Worm (Caenorhabditis elegans) whole organism, L3 larva: ENCODE results near the gene Y47D3B.4.

Experiments
- hmg-11 ChIP-seq: sonication (generic microtip); optimal IDR thresholded peaks from 2 replicates; lab custom pipeline; 2016; ENCODE audit warnings: missing genetic modification characterization, missing compliant biosample characterization
- nhr-11 ChIP-seq: fragments of 150-350 bp; optimal IDR thresholded peaks from 2 replicates; lab custom pipeline; 2014; ENCODE audit warnings: missing biosample characterization, missing genetic modification characterization
- nhr-76 ChIP-seq: fragments of 150-350 bp; sonication (generic microtip); optimal IDR thresholded peaks from 5 replicates; lab custom pipeline; 2014; ENCODE audit warnings: missing biosample characterization, missing genetic modification characterization
- tbx-2 ChIP-seq: sonication (generic microtip); optimal IDR thresholded peaks from 2 replicates; lab custom pipeline; 2016; ENCODE audit warnings: mild to moderate bottlenecking, missing genetic modification characterization, missing compliant biosample characterization
- unc-39 ChIP-seq: sonication (generic microtip); optimal IDR thresholded peaks from 4 replicates; lab custom pipeline; 2017; ENCODE audit warnings: missing biosample characterization, missing genetic modification characterization
- zag-1 ChIP-seq: fragments of 150-350 bp; optimal IDR thresholded peaks from 2 replicates; lab custom pipeline; 2014; ENCODE audit warnings: missing biosample characterization, missing genetic modification characterization
- ztf-11 ChIP-seq: fragments of 150-350 bp; optimal IDR thresholded peaks from 2 replicates; lab custom pipeline; 2014; ENCODE audit warnings: missing biosample characterization, missing genetic modification characterization
- ztf-4 ChIP-seq: fragments of 150-350 bp; optimal IDR thresholded peaks from 2 replicates; lab custom pipeline; 2014; ENCODE audit warnings: missing biosample characterization, missing genetic modification characterization

- TF ChIP-seq unc-39 (tag; lab: Kevin White, UChicago) (no peak), nhr-11 (tag; lab: Kevin White, UChicago) (no peak), tbx-2 (tag; lab: Kevin White, UChicago) (no peak), ztf-4 (tag; lab: Kevin White, UChicago) (no peak), hmg-11 (tag; lab: Kevin White, UChicago) (no peak), ztf-11 (tag; lab: Kevin White, UChicago) (no peak), nhr-76 (tag; lab: Kevin White, UChicago) (no peak), zag-1 (tag; lab: Kevin White, UChicago) (no peak)
Observed at ce11 chrIII:11362915-11363314, 42.2 kb upstream of the Y47D3B.4 start.
